Worm (Caenorhabditis elegans) whole organism, L3 larva: ENCODE measurements around the gene ZC395.4.

ENCODE experiments used
- ceh-16 ChIP-seq: sonication (generic microtip); optimal IDR thresholded peaks from 2 replicates; lab custom pipeline; 2017; ENCODE audit warnings: missing biosample characterization, missing genetic modification characterization
- ceh-82 ChIP-seq: fragments of 150-350 bp; optimal IDR thresholded peaks from 2 replicates; lab custom pipeline; 2014; ENCODE audit warnings: missing biosample characterization, missing genetic modification characterization
- mml-1 ChIP-seq: fragments of 150-350 bp; sonication (generic microtip); optimal IDR thresholded peaks from 3 replicates; lab custom pipeline; 2014; ENCODE audit warnings: missing biosample characterization, missing genetic modification characterization
- nfya-1 ChIP-seq: sonication (generic microtip); optimal IDR thresholded peaks from 2 replicates; lab custom pipeline; 2017; ENCODE audit warnings: missing genetic modification characterization, mild to moderate bottlenecking, missing compliant biosample characterization, antibody characterized with exemption, moderate library complexity; ENCODE audit not compliant: insufficient read depth
- nhr-76 ChIP-seq: fragments of 150-350 bp; sonication (generic microtip); optimal IDR thresholded peaks from 5 replicates; lab custom pipeline; 2014; ENCODE audit warnings: missing biosample characterization, missing genetic modification characterization
- pqm-1 ChIP-seq: fragments of 150-350 bp; optimal IDR thresholded peaks from 2 replicates; lab custom pipeline; 2017; ENCODE audit warnings: missing biosample characterization, missing genetic modification characterization, inconsistent platforms
- snpc-4 ChIP-seq: fragments of 150-350 bp; optimal IDR thresholded peaks from 2 replicates; lab custom pipeline; 2014; ENCODE audit warnings: missing biosample characterization, missing genetic modification characterization
- unc-62 ChIP-seq: fragments of 150-350 bp; sonication (generic microtip); optimal IDR thresholded peaks from 4 replicates; lab custom pipeline; 2014; ENCODE audit warnings: missing biosample characterization, missing genetic modification reagents, missing genetic modification characterization

DNA sequence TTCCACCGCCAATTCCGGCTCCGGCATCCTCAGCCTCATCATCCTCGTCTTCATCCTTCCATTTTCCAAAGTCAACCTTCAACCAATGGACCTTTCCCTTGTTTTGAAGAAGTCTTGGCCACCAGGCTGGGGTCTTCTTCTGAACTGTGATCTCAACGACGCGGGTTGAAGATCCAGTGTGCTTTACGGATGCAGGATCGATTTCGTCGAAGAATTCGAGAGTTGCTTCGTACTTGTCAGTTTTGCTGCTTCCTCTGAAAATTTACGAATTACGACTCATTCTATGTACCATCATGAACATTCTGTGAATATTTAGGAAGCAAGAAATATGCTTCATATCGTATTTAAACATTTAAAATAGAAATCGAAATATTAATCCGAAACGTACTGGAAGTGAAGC, 4.3 kb downstream of the ZC395.4 start:
- TF ChIP-seq snpc-4 (tag; lab: Kevin White, UChicago) (no peak), pqm-1 (tag; lab: Kevin White, UChicago) (no peak), ceh-16 (tag; lab: Kevin White, UChicago) (no peak), nhr-76 (tag; lab: Kevin White, UChicago) (no peak), unc-62 (GFP tag; lab: Kevin White, UChicago) (no peak), mml-1 (tag; lab: Kevin White, UChicago) (no peak), ceh-82 (tag; lab: Kevin White, UChicago) (no peak), nfya-1 (no peak)
